Worm (Caenorhabditis elegans) whole organism, dauer: Measurements from ENCODE around the gene F54H5.14.
"Not testable (repeated sequence)": the region's sequence is repeated elsewhere in the genome, so short reads cannot be mapped to it uniquely, and the experiment has no call there.

Source experiments
- unc-62 ChIP-seq: sonication (generic microtip); optimal IDR thresholded peaks from 2 replicates; lab custom pipeline; 2017; ENCODE audit warnings: missing biosample characterization, missing genetic modification reagents, missing genetic modification characterization

Gene F54H5.14

ce11 chrII:6631995-6632394, 6.8 kb upstream of the F54H5.14 start:
- no peak for TF ChIP-seq unc-62

- no peak for TF ChIP-seq unc-62
Measured at ce11 chrII:6630811-6631210, 5.6 kb upstream of the F54H5.14 start, which contains the start of gene T19D12.4. TSS of gene T19D12.4 (plus strand) at chrII:6631105.

- no peak for TF ChIP-seq unc-62
Measured at ce11 chrII:6629775-6630174, 4.6 kb upstream of the F54H5.14 start.

DNA sequence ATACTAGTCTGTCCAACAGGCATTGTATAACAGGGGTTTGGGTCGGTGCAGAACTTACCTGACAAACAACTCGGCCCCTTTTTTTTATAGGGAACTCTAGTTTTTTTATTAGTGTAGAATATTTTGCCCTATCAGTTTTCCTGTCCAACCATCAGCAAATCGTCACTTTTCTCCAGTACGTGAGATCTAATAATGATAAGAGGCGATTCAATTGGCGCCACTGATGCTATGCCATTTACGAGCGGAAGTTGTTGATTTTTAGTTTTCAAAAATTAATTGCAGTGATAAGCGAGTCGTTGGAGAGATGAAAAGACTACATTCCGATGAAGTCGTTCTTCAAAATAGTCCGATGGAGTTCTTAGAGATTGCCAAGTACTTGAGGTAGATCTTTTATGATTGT, 3.2 kb upstream of the F54H5.14 start:
- no peak for TF ChIP-seq unc-62

DNA sequence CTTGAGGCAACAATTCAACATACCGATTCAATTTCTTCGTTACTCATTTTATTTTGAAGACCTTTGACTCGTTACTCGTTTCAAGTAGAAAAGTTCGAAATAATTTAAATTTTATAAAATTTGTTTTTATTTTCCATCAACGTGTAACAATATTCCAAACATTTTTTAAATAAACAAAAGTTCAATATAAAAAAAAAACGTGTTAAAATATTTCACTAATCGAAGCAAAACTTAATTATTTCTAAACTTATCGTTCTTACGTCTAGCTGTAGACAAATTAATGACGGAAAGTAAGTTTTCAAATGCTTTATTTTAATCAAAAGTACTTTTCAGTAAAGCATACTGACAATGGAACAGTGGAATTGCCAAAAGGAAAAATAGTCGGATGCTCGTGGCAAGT, 2.0 kb upstream of the F54H5.14 start, which contains the start of the genes F54H5.5 and F54H5.2:
Gene F54H5.5 (minus strand): TSS at position 101 of the 400 bp plus-strand sequence.
Gene F54H5.2 (plus strand): TSS at position 303 of the 400 bp plus-strand sequence.
- TF ChIP-seq unc-62: not testable (repeated sequence)

ce11 chrII:6621886-6622285, 3.3 kb downstream of the F54H5.14 start, which contains the start of gene F54H5.3:
TSS of gene F54H5.3 (plus strand) at chrII:6622186.
- no peak for TF ChIP-seq unc-62

DNA sequence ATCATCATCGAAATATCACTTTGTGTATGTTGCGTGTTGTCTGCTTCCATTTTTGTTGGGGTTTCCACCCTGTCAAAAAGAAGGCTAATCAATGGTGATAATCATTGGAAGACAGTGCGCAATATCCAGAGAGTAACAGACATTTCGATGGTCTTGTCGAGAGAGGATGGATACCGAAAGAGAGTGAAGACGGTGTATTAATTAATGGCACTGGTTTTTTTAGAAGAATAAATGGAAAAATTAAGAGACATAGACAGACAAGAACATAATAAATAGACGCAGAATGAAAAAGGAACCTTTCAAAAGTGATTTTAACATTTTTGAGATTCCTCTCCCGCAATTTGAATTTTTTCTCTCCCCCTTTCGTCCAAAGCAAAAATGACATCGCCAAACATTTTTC, 6.2 kb downstream of the F54H5.14 start:
- TF ChIP-seq unc-62: no peak

- no peak for TF ChIP-seq unc-62
Measured at ce11 chrII:6616770-6617169, 8.4 kb downstream of the F54H5.14 start, which contains the start of gene klf-3. TSS of gene klf-3 (plus strand) at chrII:6616878.

DNA sequence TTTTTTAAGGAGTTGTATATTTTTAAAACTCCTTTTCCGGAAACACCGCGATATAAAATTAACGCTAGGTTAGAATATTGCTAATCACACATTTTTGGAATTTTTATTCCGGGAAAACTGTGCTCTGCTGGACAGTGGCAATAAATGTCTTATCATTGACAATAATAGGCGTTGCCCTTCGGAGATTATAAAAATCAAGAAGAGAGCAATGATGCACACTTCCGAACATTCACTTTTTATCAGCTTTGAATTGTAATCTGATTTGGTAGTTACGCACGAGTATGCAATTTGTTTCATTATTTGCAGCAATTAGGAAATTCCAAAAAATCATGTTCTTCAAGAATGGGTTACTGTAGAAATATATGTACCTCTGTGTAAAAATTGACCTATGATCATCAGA, 9.1 kb downstream of the F54H5.14 start:
- no peak for TF ChIP-seq unc-62

- TF ChIP-seq unc-62: no peak
Measured at ce11 chrII:6615232-6616029, 9.8 kb downstream of the F54H5.14 start.

DNA sequence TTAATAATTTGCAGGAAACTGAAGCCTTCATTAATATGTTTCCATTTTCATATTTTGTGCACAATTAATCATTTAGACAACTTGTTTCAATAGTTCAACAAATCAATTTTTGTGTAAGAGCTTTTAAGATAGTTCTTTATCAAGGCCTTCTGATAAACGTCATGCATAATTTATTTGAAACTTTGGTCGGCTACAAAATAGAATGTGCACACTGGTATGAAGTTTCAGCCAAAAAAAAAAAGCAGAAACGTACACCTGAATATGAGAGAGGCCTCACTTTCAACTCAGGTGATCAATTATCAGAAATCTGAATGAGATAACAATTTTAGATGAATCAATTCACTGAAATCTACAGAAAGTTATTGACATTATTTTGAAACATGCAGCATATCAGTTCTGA, 10.7 kb downstream of the F54H5.14 start:
- TF ChIP-seq unc-62: no peak

- no peak for TF ChIP-seq unc-62
Measured at ce11 chrII:6612544-6612943, 12.7 kb downstream of the F54H5.14 start.

DNA sequence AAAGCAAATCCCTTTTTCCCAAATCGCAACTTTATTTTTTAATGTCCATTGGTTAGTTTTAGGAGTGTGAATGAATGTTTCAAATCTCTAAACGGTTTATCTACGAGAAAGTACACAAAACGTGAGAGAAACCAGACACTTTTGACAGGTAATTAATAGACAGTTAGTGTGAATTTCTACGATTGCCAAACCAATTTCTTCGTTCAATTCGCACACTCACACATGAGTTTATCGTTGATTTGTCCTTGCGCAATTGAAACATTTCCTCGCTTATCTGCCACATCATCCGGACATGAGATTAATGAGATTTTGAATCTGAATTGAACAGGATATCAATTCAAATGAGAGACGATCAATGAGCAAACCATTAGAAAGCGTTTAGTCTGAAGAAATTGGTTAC, 14.9 kb downstream of the F54H5.14 start:
- no peak for TF ChIP-seq unc-62

DNA sequence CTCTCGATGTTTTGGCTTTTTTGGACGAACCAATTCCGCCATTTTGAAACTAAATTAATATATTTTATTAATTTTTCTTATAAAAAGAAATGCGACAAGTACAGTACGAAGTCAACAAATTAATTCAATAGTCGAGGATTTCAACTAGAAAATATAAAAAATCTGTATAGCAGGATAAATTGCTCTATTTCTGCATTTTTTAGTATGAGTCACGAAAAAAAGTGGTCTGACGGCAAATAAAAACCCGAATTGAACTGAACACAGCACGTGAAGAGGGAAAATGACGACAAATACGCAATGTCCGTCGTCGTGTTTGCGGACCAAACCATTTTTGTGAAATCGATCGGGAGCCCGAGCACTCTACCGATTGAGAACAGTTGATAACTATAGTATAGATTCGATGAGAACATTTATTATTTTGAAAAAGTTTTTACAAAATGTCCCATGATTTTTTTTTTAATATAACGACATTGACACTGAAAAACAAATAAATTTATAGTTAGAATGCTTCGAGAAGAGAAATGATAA, 15.8 kb downstream of the F54H5.14 start, which contains the start of gene epg-5:
Gene epg-5 (minus strand): TSS at position 51 of the 528 bp plus-strand sequence.
- no peak for TF ChIP-seq unc-62

ce11 chrII:6608626-6609025, 16.6 kb downstream of the F54H5.14 start:
- TF ChIP-seq unc-62: no peak

DNA sequence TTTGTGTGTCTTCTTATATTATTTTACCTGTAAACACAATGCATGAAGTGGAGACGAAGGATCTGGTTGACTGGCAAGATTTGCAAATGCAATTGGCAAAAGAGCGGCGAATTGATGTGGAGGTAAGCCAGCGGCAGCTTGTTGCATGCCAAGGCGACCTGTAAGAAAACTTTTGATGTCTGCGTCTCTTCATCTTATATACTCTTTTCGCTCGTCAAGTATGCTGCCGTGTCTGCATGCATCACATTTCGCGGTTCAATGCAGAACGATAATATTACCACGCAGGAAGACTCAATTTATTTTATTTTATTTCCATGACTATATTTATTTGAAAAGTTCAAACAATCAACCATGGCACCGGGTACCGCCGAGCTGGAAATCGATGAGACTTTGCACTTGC, 24.2 kb downstream of the F54H5.14 start, which contains the start of gene vps-33.2:
Gene vps-33.2 (plus strand): TSS at position 244 of the 400 bp plus-strand sequence.
- TF ChIP-seq unc-62: no peak

DNA sequence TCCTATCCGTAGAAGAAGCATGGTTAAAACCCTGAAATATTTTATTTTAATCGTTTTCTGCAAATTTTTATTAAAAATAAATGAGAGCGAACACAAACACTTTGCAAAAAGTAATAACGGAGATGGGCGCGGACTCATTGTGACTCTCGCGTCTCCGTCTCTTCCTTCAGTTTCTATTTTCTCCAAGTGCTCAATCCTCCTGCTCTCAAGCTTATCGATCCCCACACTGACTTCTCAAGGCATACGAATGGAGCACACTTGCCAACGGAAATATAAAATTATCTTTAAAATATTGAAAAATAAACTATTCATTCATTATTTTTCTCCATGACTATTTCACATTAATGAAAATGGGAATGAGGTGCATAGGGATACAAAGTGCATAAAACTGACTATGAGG, 27.2 kb downstream of the F54H5.14 start, which contains the start of gene dnj-8:
Gene dnj-8 (minus strand): TSS at position 31 of the 400 bp plus-strand sequence.
- no peak for TF ChIP-seq unc-62

DNA sequence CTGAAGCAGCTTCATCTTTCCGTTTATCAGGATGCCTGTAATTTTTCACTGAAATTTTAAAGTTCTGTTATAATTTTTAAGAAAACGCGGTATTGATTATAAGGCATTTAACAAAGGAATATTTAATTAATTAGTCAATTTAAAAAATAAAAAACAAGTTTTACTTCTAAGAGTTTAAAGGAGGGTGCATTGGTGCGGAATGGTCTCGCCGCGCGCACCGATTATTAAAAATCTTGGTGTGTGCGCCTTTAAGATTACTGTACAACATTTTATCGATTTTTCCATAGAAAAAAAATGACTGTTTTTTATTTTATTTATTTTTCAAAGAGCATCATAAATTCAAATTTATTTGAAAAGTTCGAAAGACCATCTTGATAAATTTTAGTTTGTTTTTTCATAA, 27.7 kb downstream of the F54H5.14 start:
- no peak for TF ChIP-seq unc-62
